Worm (Caenorhabditis elegans) whole organism, L1 larva: ENCODE results near the gene Y46G5A.14.

Experiments used
- C04F5.9 ChIP-seq: sonication (generic microtip); optimal IDR thresholded peaks from 2 replicates; lab custom pipeline; 2016; ENCODE audit warnings: missing genetic modification characterization, missing compliant biosample characterization
- C16A3.4 ChIP-seq: fragments of 150-350 bp; optimal IDR thresholded peaks from 2 replicates; lab custom pipeline; 2014; ENCODE audit warnings: missing biosample characterization, missing genetic modification characterization
- C34B4.2 ChIP-seq: sonication (generic microtip); optimal IDR thresholded peaks from 2 replicates; lab custom pipeline; 2017; ENCODE audit warnings: mild to moderate bottlenecking, missing genetic modification characterization, missing compliant biosample characterization
- Y116A8C.19 ChIP-seq: sonication (generic microtip); optimal IDR thresholded peaks from 2 replicates; lab custom pipeline; 2016; ENCODE audit warnings: missing compliant biosample characterization, missing genetic modification characterization, borderline replicate concordance
- aha-1 ChIP-seq: fragments of 150-350 bp; optimal IDR thresholded peaks from 2 replicates; lab custom pipeline; 2014; ENCODE audit warnings: missing biosample characterization, missing genetic modification characterization
- alr-1 ChIP-seq: fragments of 200-800 bp; sonication (Bioruptor generic); optimal IDR thresholded peaks from 2 replicates; lab custom pipeline; 2018; ENCODE audit warnings: borderline replicate concordance, mild to moderate bottlenecking, missing genetic modification characterization, missing compliant biosample characterization
- blmp-1 ChIP-seq: fragments of 150-350 bp; optimal IDR thresholded peaks from 2 replicates; lab custom pipeline; 2014; ENCODE audit warnings: missing biosample characterization, missing genetic modification characterization
- ceh-63 ChIP-seq: fragments of 200-800 bp; sonication (Bioruptor generic); optimal IDR thresholded peaks from 2 replicates; lab custom pipeline; 2018; ENCODE audit warnings: mild to moderate bottlenecking, missing genetic modification characterization, missing compliant biosample characterization
- ceh-8 ChIP-seq: fragments of 200-800 bp; sonication (Bioruptor generic); optimal IDR thresholded peaks from 2 replicates; lab custom pipeline; 2018; ENCODE audit warnings: mild to moderate bottlenecking, missing genetic modification characterization, moderate library complexity, missing compliant biosample characterization
- ceh-82 ChIP-seq, 3 experiments: fragments of 150-350 bp in 1 of 3; sonication (generic microtip) in 2 of 3; optimal IDR thresholded peaks; 2 replicates each; lab custom pipeline; 2014 to 2017; ENCODE audit warnings: missing biosample characterization in 3 of 3, missing genetic modification characterization in 3 of 3
- ceh-88 ChIP-seq: fragments of 200-800 bp; sonication (Bioruptor generic); IDR thresholded peaks from 2 replicates; pipeline ENCODE4 v1.3.6; 2022; ENCODE audit warnings: missing genetic modification characterization, missing compliant biosample characterization
- ceh-90 ChIP-seq: sonication (generic microtip); optimal IDR thresholded peaks from 2 replicates; lab custom pipeline; 2016; ENCODE audit warnings: missing genetic modification characterization, missing compliant biosample characterization
- dpl-1 ChIP-seq, 3 experiments: fragments of 150-350 bp in 2 of 3; sonication (generic microtip) in 1 of 3; optimal IDR thresholded peaks; 2 replicates each; lab custom pipeline; 2014 to 2017; ENCODE audit warnings: missing biosample characterization in 3 of 3, missing genetic modification characterization in 3 of 3, missing genetic modification reagents in 3 of 3
- dsc-1 ChIP-seq: sonication (generic microtip); optimal IDR thresholded peaks from 2 replicates; lab custom pipeline; 2016; ENCODE audit warnings: mild to moderate bottlenecking, missing genetic modification characterization, missing compliant biosample characterization
- efl-1 ChIP-seq, 4 experiments: fragments of 150-350 bp; optimal IDR thresholded peaks in 3 of 4; peaks in 1 of 4; 1 replicate in 1 of 4; 2 replicates in 3 of 4; lab custom pipeline; 2014; ENCODE audit warnings: missing biosample characterization in 2 of 4, missing genetic modification characterization in 2 of 4, missing genetic modification reagents in 2 of 4
- efl-3 ChIP-seq: fragments of 200-800 bp; sonication (Bioruptor generic); optimal IDR thresholded peaks from 2 replicates; lab custom pipeline; 2018; ENCODE audit warnings: mild to moderate bottlenecking, missing genetic modification characterization, missing compliant biosample characterization
- egl-13 ChIP-seq: sonication (generic microtip); optimal IDR thresholded peaks from 2 replicates; lab custom pipeline; 2016; ENCODE audit warnings: missing genotype, missing genetic modification reagents, missing genetic modification characterization, missing compliant biosample characterization
- elt-3 ChIP-seq, 6 experiments: fragments of 150-350 bp in 1 of 6; sonication (generic microtip); optimal IDR thresholded peaks; 2 replicates each; lab custom pipeline; 2017 to 2018; ENCODE audit warnings: missing biosample characterization in 6 of 6, missing genetic modification characterization in 6 of 6, inconsistent platforms in 1 of 6
- ets-5 ChIP-seq: fragments of 200-800 bp; sonication (Bioruptor generic); IDR thresholded peaks from 2 replicates; pipeline ENCODE4 v1.3.6; 2022; ENCODE audit warnings: missing genetic modification characterization, missing compliant biosample characterization
- fkh-4 ChIP-seq: sonication (generic microtip); optimal IDR thresholded peaks from 2 replicates; lab custom pipeline; 2016; ENCODE audit warnings: missing compliant biosample characterization, missing genetic modification characterization, borderline replicate concordance
- fkh-8 ChIP-seq: sonication (generic microtip); optimal IDR thresholded peaks from 2 replicates; lab custom pipeline; 2016; ENCODE audit warnings: mild to moderate bottlenecking, missing genetic modification characterization, missing compliant biosample characterization
- fos-1 ChIP-seq: fragments of 150-350 bp; optimal IDR thresholded peaks from 2 replicates; lab custom pipeline; 2014; ENCODE audit warnings: missing biosample characterization, missing genetic modification characterization
- grh-1 ChIP-seq: fragments of 200-800 bp; sonication (Bioruptor generic); IDR thresholded peaks from 2 replicates; pipeline ENCODE4 v1.3.6; 2022; ENCODE audit warnings: missing genetic modification reagents, missing genetic modification characterization, missing compliant biosample characterization
- hlh-17 ChIP-seq: fragments of 200-800 bp; sonication (Bioruptor generic); optimal IDR thresholded peaks from 2 replicates; lab custom pipeline; 2018; ENCODE audit warnings: missing genetic modification characterization, mild to moderate bottlenecking, missing compliant biosample characterization, moderate library complexity, borderline replicate concordance
- hpl-2 ChIP-seq: fragments of 150-350 bp; optimal IDR thresholded peaks from 2 replicates; lab custom pipeline; 2014; ENCODE audit warnings: missing biosample characterization, missing genetic modification reagents, missing genetic modification characterization
- isw-1 ChIP-seq: fragments of 200-800 bp; sonication (Bioruptor generic); IDR thresholded peaks from 2 replicates; pipeline ENCODE4 v1.3.6; 2022; ENCODE audit warnings: missing genetic modification characterization, missing compliant biosample characterization
- jun-1 ChIP-seq: fragments of 150-350 bp; optimal IDR thresholded peaks from 2 replicates; lab custom pipeline; 2014; ENCODE audit warnings: missing biosample characterization, missing genetic modification reagents, missing genetic modification characterization
- lin-15B ChIP-seq: fragments of 150-350 bp; sonication (generic microtip); optimal IDR thresholded peaks from 3 replicates; lab custom pipeline; 2014; ENCODE audit warnings: missing biosample characterization, missing genetic modification characterization
- lin-35 ChIP-seq, 2 experiments: fragments of 150-350 bp; optimal IDR thresholded peaks; 2 replicates each; lab custom pipeline; 2014; ENCODE audit warnings: missing biosample characterization in 2 of 2, missing genetic modification characterization in 2 of 2, missing genetic modification reagents in 2 of 2
- lin-39 ChIP-seq: fragments of 150-350 bp; optimal IDR thresholded peaks from 2 replicates; lab custom pipeline; 2014; ENCODE audit warnings: missing biosample characterization, missing genetic modification reagents, missing genetic modification characterization
- mab-9 ChIP-seq: fragments of 200-800 bp; sonication (Bioruptor generic); IDR thresholded peaks from 2 replicates; pipeline ENCODE4 v1.3.6; 2022; ENCODE audit warnings: missing genetic modification reagents, missing genetic modification characterization, missing compliant biosample characterization
- nhr-11 ChIP-seq: fragments of 150-350 bp; optimal IDR thresholded peaks from 2 replicates; lab custom pipeline; 2014; ENCODE audit warnings: missing biosample characterization, missing genetic modification characterization
- nhr-12 ChIP-seq: sonication (generic microtip); optimal IDR thresholded peaks from 2 replicates; lab custom pipeline; 2017; ENCODE audit warnings: missing biosample characterization, missing genetic modification characterization
- nhr-20 ChIP-seq: sonication (generic microtip); optimal IDR thresholded peaks from 2 replicates; lab custom pipeline; 2016; ENCODE audit warnings: mild to moderate bottlenecking, missing genetic modification characterization, missing compliant biosample characterization
- nhr-47 ChIP-seq: sonication (generic microtip); optimal IDR thresholded peaks from 2 replicates; lab custom pipeline; 2016; ENCODE audit warnings: mild to moderate bottlenecking, missing genetic modification characterization, moderate library complexity, missing compliant biosample characterization
- nhr-71 ChIP-seq: sonication (generic microtip); optimal IDR thresholded peaks from 2 replicates; lab custom pipeline; 2016; ENCODE audit warnings: mild to moderate bottlenecking, missing genetic modification characterization, moderate library complexity, missing compliant biosample characterization
- nhr-84 ChIP-seq: sonication (generic microtip); optimal IDR thresholded peaks from 2 replicates; lab custom pipeline; 2017; ENCODE audit warnings: missing biosample characterization, missing genetic modification characterization
- nhr-85 ChIP-seq: sonication (generic microtip); peaks from one replicate; lab custom pipeline; 2016; ENCODE audit warnings: missing genetic modification characterization, inconsistent platforms, missing compliant biosample characterization
- pag-3 ChIP-seq: sonication (generic microtip); optimal IDR thresholded peaks from 2 replicates; lab custom pipeline; 2017; ENCODE audit warnings: missing genetic modification characterization, mild to moderate bottlenecking, missing compliant biosample characterization, antibody characterized with exemption, borderline replicate concordance; ENCODE audit not compliant: insufficient read depth
- skn-1 ChIP-seq: fragments of 150-350 bp; optimal IDR thresholded peaks from 2 replicates; lab custom pipeline; 2014; ENCODE audit warnings: missing biosample characterization, missing genetic modification characterization
- snu-23 ChIP-seq: sonication (generic microtip); optimal IDR thresholded peaks from 2 replicates; lab custom pipeline; 2016; ENCODE audit warnings: missing genetic modification characterization, missing compliant biosample characterization
- sox-4 ChIP-seq: sonication (generic microtip); optimal IDR thresholded peaks from 2 replicates; lab custom pipeline; 2016; ENCODE audit warnings: missing genetic modification characterization, missing compliant biosample characterization
- sup-37 ChIP-seq: fragments of 200-800 bp; sonication (Bioruptor generic); optimal IDR thresholded peaks from 2 replicates; lab custom pipeline; 2018; ENCODE audit warnings: mild to moderate bottlenecking, missing genetic modification characterization, missing compliant biosample characterization
- swsn-7 ChIP-seq: sonication (generic microtip); optimal IDR thresholded peaks from 2 replicates; lab custom pipeline; 2016; ENCODE audit warnings: missing genetic modification characterization, missing compliant biosample characterization
- unc-130 ChIP-seq: fragments of 150-350 bp; optimal IDR thresholded peaks from 2 replicates; lab custom pipeline; 2017; ENCODE audit warnings: missing biosample characterization, missing genetic modification characterization, inconsistent platforms
- unc-30 ChIP-seq: sonication (generic microtip); optimal IDR thresholded peaks from 2 replicates; lab custom pipeline; 2017; ENCODE audit warnings: missing biosample characterization, missing genetic modification characterization
- unc-98 ChIP-seq: fragments of 200-800 bp; sonication (Bioruptor generic); IDR thresholded peaks from 2 replicates; pipeline ENCODE4 v1.3.6; 2022; ENCODE audit warnings: missing genetic modification characterization, missing compliant biosample characterization
- vab-15 ChIP-seq: sonication (generic microtip); optimal IDR thresholded peaks from 2 replicates; lab custom pipeline; 2017; ENCODE audit warnings: missing genotype, mild to moderate bottlenecking, missing genetic modification characterization, missing compliant biosample characterization
- zip-4 ChIP-seq: fragments of 200-800 bp; sonication (Bioruptor generic); optimal IDR thresholded peaks from 2 replicates; lab custom pipeline; 2018; ENCODE audit warnings: mild to moderate bottlenecking, missing genetic modification characterization, moderate library complexity, missing compliant biosample characterization
- ztf-11 ChIP-seq, 2 experiments: sonication (generic microtip); optimal IDR thresholded peaks; 2 replicates each; lab custom pipeline; 2016 to 2017; ENCODE audit warnings: missing genetic modification characterization in 2 of 2, missing biosample characterization in 1 of 2, missing compliant biosample characterization in 1 of 2
- ztf-4 ChIP-seq: fragments of 150-350 bp; optimal IDR thresholded peaks from 2 replicates; lab custom pipeline; 2014; ENCODE audit warnings: missing biosample characterization, missing genetic modification characterization

Y46G5A.14 gene

ce11 chrII:12768167-12768712 is 6.3 kb upstream of the Y46G5A.14 start, which contains the start of the genes vps-2 and tiar-2 (continued):
- TF ChIP-seq zip-4 (peak; percentile 62), ztf-4 (no peak), ceh-8 (peak; percentile 64), unc-98 (GFP tag; lab: Robert Waterston, UW) (no peak), fos-1 (tag; lab: Kevin White, UChicago) (peak; percentile 87), sox-4 (peak; percentile 18), blmp-1 (peak; percentile 23), egl-13 (peak; percentile 73), nhr-84 (no peak), snu-23 (GFP tag; lab: Kevin White, UChicago) (peak; percentile 66), nhr-11 (tag; lab: Kevin White, UChicago) (no peak), lin-15B (tag; lab: Kevin White, UChicago) (peak; percentile 77), hpl-2 (GFP tag; lab: Kevin White, UChicago) (no peak), alr-1 (tag; lab: Kevin White, UChicago) (no peak), ets-5 (GFP tag; lab: Robert Waterston, UW) (no peak), jun-1 (tag; lab: Kevin White, UChicago) (peak; percentile 48), nhr-20 (tag; lab: Kevin White, UChicago) (peak; percentile 60), C04F5.9 (tag; lab: Kevin White, UChicago) (peak; percentile 24), sup-37 (GFP tag; lab: Kevin White, UChicago) (no peak), dpl-1 (GFP tag; optimal IDR thresholded peaks at IDR 0.05; lab: Kevin White, UChicago) (peak; percentile 58 to 72 (median 58)), pag-3 (tag; lab: Kevin White, UChicago) (no peak), grh-1 (GFP tag; lab: Robert Waterston, UW) (no peak), lin-35 (GFP tag; optimal IDR thresholded peaks at IDR 0.05; lab: Kevin White, UChicago) (peak; percentile 59 to 73), ztf-11 (tag; optimal IDR thresholded peaks at IDR 0.05; lab: Kevin White, UChicago) (no peak), dsc-1 (tag; lab: Kevin White, UChicago) (peak; percentile 67), lin-39 (tag; lab: Kevin White, UChicago) (peak; percentile 53), hlh-17 (GFP tag; lab: Kevin White, UChicago) (no peak), skn-1 (tag; lab: Kevin White, UChicago) (peak; percentile 74), unc-30 (no peak), efl-1 (optimal IDR thresholded peaks at IDR 0.05; lab: Kevin White, UChicago) (peak; percentile 57 to 67), efl-1 (GFP tag; optimal IDR thresholded peaks at IDR 0.05 in 1 of 2; lab: Kevin White, UChicago) (peak; percentile 65 to 94), efl-3 (GFP tag; lab: Kevin White, UChicago) (no peak), C34B4.2 (no peak), isw-1 (peak; percentile 67), mab-9 (GFP tag; lab: Robert Waterston, UW) (no peak), fkh-8 (tag; lab: Kevin White, UChicago) (peak; percentile 87), fkh-4 (tag; lab: Kevin White, UChicago) (peak; percentile 51), unc-130 (tag; lab: Kevin White, UChicago) (no peak), nhr-47 (tag; lab: Kevin White, UChicago) (peak; percentile 82), ceh-82 (tag; optimal IDR thresholded peaks at IDR 0.05; lab: Kevin White, UChicago) (peak in 1 of 3 experiments; percentile 27), nhr-12 (no peak), ceh-63 (GFP tag; lab: Kevin White, UChicago) (no peak), nhr-71 (tag; lab: Kevin White, UChicago) (peak; percentile 85), Y116A8C.19 (tag; lab: Kevin White, UChicago) (no peak), swsn-7 (tag; lab: Kevin White, UChicago) (peak; percentile 75), nhr-85 (peak; percentile 81), vab-15 (no peak), elt-3 (tag; optimal IDR thresholded peaks at IDR 0.05; lab: Kevin White, UChicago) (peak in 1 of 6 experiments; percentile 8), ceh-90 (tag; lab: Kevin White, UChicago) (peak; percentile 31), C16A3.4 (tag; lab: Kevin White, UChicago) (peak; percentile 62), ceh-88 (GFP tag; lab: Robert Waterston, UW) (peak; percentile 50; the same call in 1 of the 2 replicates), aha-1 (tag; lab: Kevin White, UChicago) (no peak)
